Worm (Caenorhabditis elegans): ENCODE measurements around the gene W06H8.6.

The W06H8.6 gene

DNA sequence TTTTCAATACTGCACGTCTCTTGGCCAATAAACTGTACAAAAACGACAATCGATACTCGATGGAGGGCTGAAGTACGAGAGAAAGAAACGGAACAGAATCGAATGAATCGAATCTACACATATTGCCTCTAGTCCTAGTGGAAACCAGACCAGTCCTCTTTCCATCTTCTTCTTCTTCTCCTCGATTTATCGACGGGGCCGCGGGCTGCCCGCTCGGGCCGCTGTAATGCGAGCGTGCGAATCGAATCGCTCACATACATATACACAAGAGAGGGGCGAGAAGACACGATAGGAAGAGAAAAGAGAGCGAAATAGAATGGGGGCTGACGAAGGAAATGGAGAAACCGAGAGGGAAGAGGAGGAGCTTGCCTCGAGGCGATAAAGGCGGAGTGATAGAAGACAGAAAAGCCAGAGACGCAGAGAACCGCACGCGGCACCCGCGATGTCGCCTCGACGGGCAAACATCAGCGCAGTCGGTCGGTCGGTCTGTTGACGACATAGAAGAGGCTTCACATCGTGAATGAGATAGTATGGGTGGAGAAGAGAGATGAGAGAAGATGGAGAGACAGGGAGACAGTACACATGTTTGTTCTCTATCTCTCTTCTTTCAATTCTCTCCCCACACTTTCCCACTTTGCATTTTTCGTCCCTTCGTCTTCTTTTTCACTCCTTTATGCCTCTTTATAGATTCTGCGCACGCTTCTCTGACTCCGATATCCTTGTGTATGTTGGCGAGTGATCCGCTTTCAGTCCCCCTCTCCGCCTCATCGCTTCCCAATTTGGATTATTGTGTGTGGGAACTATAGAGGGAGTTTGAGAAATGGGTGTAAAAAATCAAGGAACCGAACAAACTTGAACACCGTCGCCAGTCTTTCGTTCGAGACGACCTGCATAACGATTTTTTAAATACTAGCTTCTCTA lies 776 bp upstream of the W06H8.6 start (continued):
- no peak for TF ChIP-seq F57A8.1 (GFP tag; optimal IDR thresholded peaks at IDR 0.05)
- TF ChIP-seq somi-1 (GFP tag; optimal IDR thresholded peaks at IDR 0.05), result peak; percentile 88
- TF ChIP-seq ztf-26 (tag; optimal IDR thresholded peaks at IDR 0.05), result peak; percentile 86
- TF ChIP-seq snpc-3.4 (tag; optimal IDR thresholded peaks at IDR 0.05), result peak; percentile 66
- TF ChIP-seq ceh-91 (GFP tag; IDR thresholded peaks at IDR 0.05), result no peak
- TF ChIP-seq lag-1 (GFP tag; IDR thresholded peaks at IDR 0.05), result 0 out of 2 replicates have a peak, but pooled peaks have one; percentile 62
- peak; percentile 44 for TF ChIP-seq gei-17 (GFP tag; optimal IDR thresholded peaks at IDR 0.05)
- no peak for TF ChIP-seq hrde-1 (tag; optimal IDR thresholded peaks at IDR 0.05; ENCODE audit: borderline replicate concordance)
- TF ChIP-seq C17E4.6 (GFP tag; IDR thresholded peaks at IDR 0.05), result no peak; the same call in 1 of the 2 replicates
- peak; percentile 100 for TF ChIP-seq madf-10 (tag; optimal IDR thresholded peaks at IDR 0.05)
- peak; percentile 77 for TF ChIP-seq repo-1 (tag; optimal IDR thresholded peaks at IDR 0.05)
- no peak for TF ChIP-seq him-1 (tag; optimal IDR thresholded peaks at IDR 0.05)
- no peak for TF ChIP-seq F23B12.7 (tag; optimal IDR thresholded peaks at IDR 0.05; ENCODE audit: insufficient read depth)
- no peak for TF ChIP-seq dpl-1 (GFP tag; optimal IDR thresholded peaks at IDR 0.05)
- peak; percentile 70 for TF ChIP-seq rcor-1 (GFP tag; IDR thresholded peaks at IDR 0.05)
- TF ChIP-seq ztf-3 (GFP tag; optimal IDR thresholded peaks at IDR 0.05), result no peak
- TF ChIP-seq ama-1 (optimal IDR thresholded peaks at IDR 0.05), result peak; percentile 98
- peak in 1 of 2 experiments; percentile 15 for TF ChIP-seq ama-1 (GFP tag; optimal IDR thresholded peaks at IDR 0.05)
- 0 out of 2 replicates have a peak, but pooled peaks have one; percentile 42 for TF ChIP-seq F39B2.1 (GFP tag; IDR thresholded peaks at IDR 0.05)
- TF ChIP-seq ccch-3 (GFP tag; optimal IDR thresholded peaks at IDR 0.05), result no peak
- TF ChIP-seq sea-2 (GFP tag; IDR thresholded peaks at IDR 0.05), result 0 out of 2 replicates have a peak, but pooled peaks have one; percentile 48
- no peak for TF ChIP-seq F10E7.11 (tag; optimal IDR thresholded peaks at IDR 0.05)
- peak; percentile 46 for TF ChIP-seq pha-4 (tag; optimal IDR thresholded peaks at IDR 0.05)
- TF ChIP-seq mes-4 (tag; optimal IDR thresholded peaks at IDR 0.05), result no peak
- TF ChIP-seq ztf-6 (GFP tag; IDR thresholded peaks at IDR 0.05), result no peak
- peak; percentile 79 for TF ChIP-seq egl-18 (GFP tag; IDR thresholded peaks at IDR 0.05)
- TF ChIP-seq Y79H2A.3 (GFP tag; conservative IDR thresholded peaks at IDR 0.05), result no peak
- TF ChIP-seq let-607 (tag; optimal IDR thresholded peaks at IDR 0.05), result peak in 1 of 2 experiments; percentile 49
- no peak for TF ChIP-seq B0019.2 (GFP tag; conservative IDR thresholded peaks at IDR 0.05)
- 0 out of 2 replicates have a peak, but pooled peaks have one; percentile 33 for TF ChIP-seq cebp-1 (GFP tag; IDR thresholded peaks at IDR 0.05)
- TF ChIP-seq cebp-1 (tag; optimal IDR thresholded peaks at IDR 0.05), result peak; percentile 91
- no peak for TF ChIP-seq nhr-179 (tag; optimal IDR thresholded peaks at IDR 0.05)
- no peak for TF ChIP-seq ztf-28 (GFP tag; IDR thresholded peaks at IDR 0.05)
- TF ChIP-seq snpc-4 (GFP tag; optimal IDR thresholded peaks at IDR 0.05), result no peak
- TF ChIP-seq snpc-4 (tag; optimal IDR thresholded peaks at IDR 0.05), result peak; percentile 58 to 69 (median 62)
- no peak for TF ChIP-seq aptf-2 (GFP tag; conservative IDR thresholded peaks at IDR 0.05)
- peak; percentile 88 for TF ChIP-seq atf-7 (tag; optimal IDR thresholded peaks at IDR 0.05)
- TF ChIP-seq B0336.3 (GFP tag; IDR thresholded peaks at IDR 0.05), result peak; percentile 89
- peak; percentile 62; the same call in 1 of the 2 replicates for TF ChIP-seq Y53G8AR.9 (GFP tag; conservative IDR thresholded peaks at IDR 0.05)
- TF ChIP-seq nhr-120 (GFP tag; IDR thresholded peaks at IDR 0.05), result 0 out of 2 replicates have a peak, but pooled peaks have one; percentile 16
- 0 out of 2 replicates have a peak, but pooled peaks have one; percentile 22 for TF ChIP-seq hsf-1 (GFP tag; IDR thresholded peaks at IDR 0.05)
- no peak for TF ChIP-seq nfya-2 (GFP tag; IDR thresholded peaks at IDR 0.05)
- TF ChIP-seq F22D6.2 (tag; optimal IDR thresholded peaks at IDR 0.05), result peak; percentile 67
- no peak for TF ChIP-seq B0261.1 (tag; optimal IDR thresholded peaks at IDR 0.05)
- peak; percentile 52 for TF ChIP-seq tbp1 (GFP tag; optimal IDR thresholded peaks at IDR 0.05)
- peak; percentile 78 for TF ChIP-seq unc-62 (GFP tag; optimal IDR thresholded peaks at IDR 0.05)
- TF ChIP-seq lir-1 (GFP tag; conservative IDR thresholded peaks at IDR 0.05), result peak; percentile 53; the same call in 1 of the 2 replicates

Data from whole organism, young adult.